Worm (Caenorhabditis elegans) whole organism, L4 larva: ENCODE measurements around the gene nas-16.

Experiments
- D1046.2 ChIP-seq: fragments of 200-800 bp; sonication (Bioruptor generic); IDR thresholded peaks from 2 replicates; pipeline ENCODE4 v1.3.6; 2022; ENCODE audit warnings: missing genetic modification characterization, missing compliant biosample characterization
- unc-62 ChIP-seq, 3 experiments: fragments of 150-350 bp in 1 of 3; sonication (generic microtip); optimal IDR thresholded peaks in 2 of 3; peaks in 1 of 3; 1 replicate in 1 of 3; 2 replicates in 2 of 3; lab custom pipeline; 2014 to 2017; ENCODE audit warnings: missing biosample characterization in 3 of 3, missing genetic modification characterization in 3 of 3, missing genetic modification reagents in 3 of 3, missing genotype in 1 of 3

The nas-16 gene

DNA sequence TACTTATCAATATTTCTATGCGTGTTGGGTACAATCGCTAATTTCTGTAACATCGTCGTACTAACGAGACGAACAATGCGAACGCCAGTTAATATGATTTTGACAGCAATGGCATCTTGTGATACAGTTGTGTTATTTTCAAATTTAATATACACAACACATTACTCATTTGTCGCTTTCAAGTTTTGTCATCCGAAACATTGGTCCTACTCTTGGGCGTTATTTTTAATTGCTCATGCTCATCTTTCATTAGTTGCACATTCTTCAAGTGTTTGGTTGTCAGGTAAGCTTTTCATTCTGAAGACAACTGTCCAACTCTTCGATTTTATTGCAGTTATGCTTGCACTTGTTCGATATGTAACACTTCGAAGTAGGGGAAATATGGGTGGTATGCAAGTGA is 47.1 kb downstream of the nas-16 start:
- TF ChIP-seq unc-62 (GFP tag; optimal IDR thresholded peaks at IDR 0.05 in 1 of 2; lab: Kevin White, UChicago): peak in 1 of 2 experiments; percentile 94
- no peak for TF ChIP-seq unc-62 (tag; optimal IDR thresholded peaks at IDR 0.05; lab: Kevin White, UChicago)
- no peak for TF ChIP-seq D1046.2 (GFP tag; lab: Robert Waterston, UW)
